Worm (Caenorhabditis elegans): ENCODE data around the gene dhrr-1.

- TF ChIP-seq ama-1 (optimal IDR thresholded peaks at IDR 0.05): no peak
- no peak for TF ChIP-seq tra-4 (tag; optimal IDR thresholded peaks at IDR 0.05)
- TF ChIP-seq hnd-1 (tag; optimal IDR thresholded peaks at IDR 0.05): no peak
- TF ChIP-seq hmbx-1 (tag; optimal IDR thresholded peaks at IDR 0.05): no peak
- TF ChIP-seq tbx-11 (GFP tag; IDR thresholded peaks at IDR 0.05): no peak
- no peak for TF ChIP-seq sea-1 (GFP tag; conservative IDR thresholded peaks at IDR 0.05)
- TF ChIP-seq tbx-37 (GFP tag; conservative IDR thresholded peaks at IDR 0.05): no peak
- TF ChIP-seq hmg-4 (GFP tag; optimal IDR thresholded peaks at IDR 0.05): no peak
- no peak for TF ChIP-seq flt-1 (GFP tag; IDR thresholded peaks at IDR 0.05)
- no peak for TF ChIP-seq F13C5.2 (tag; optimal IDR thresholded peaks at IDR 0.05)
- TF ChIP-seq scrt-1 (GFP tag; IDR thresholded peaks at IDR 0.05): no peak
- no peak for TF ChIP-seq ceh-13 (GFP tag; optimal IDR thresholded peaks at IDR 0.05)
These were observed 21.2 kb upstream of the dhrr-1 start, which contains the start of gene glb-1 for ce11 chrIII:8923240-8923734.

Measured in whole organism, early embryonic.